Fruit fly (Drosophila melanogaster) whole organism, pupa: Measurements from ENCODE around the gene Snx27.

Experiments used
- CG17806 ChIP-seq: fragments of 200-800 bp; sonication (Bioruptor generic); optimal IDR thresholded peaks from 2 replicates; lab custom pipeline; 2018; ENCODE audit warnings: missing biosample characterization, mild to moderate bottlenecking, missing genetic modification characterization, moderate library complexity
- CG9948 ChIP-seq: fragments of 200-800 bp; sonication (Bioruptor generic); optimal IDR thresholded peaks from 2 replicates; lab custom pipeline; 2018; ENCODE audit warnings: missing biosample characterization, mild to moderate bottlenecking, missing genetic modification characterization, moderate library complexity

DNA sequence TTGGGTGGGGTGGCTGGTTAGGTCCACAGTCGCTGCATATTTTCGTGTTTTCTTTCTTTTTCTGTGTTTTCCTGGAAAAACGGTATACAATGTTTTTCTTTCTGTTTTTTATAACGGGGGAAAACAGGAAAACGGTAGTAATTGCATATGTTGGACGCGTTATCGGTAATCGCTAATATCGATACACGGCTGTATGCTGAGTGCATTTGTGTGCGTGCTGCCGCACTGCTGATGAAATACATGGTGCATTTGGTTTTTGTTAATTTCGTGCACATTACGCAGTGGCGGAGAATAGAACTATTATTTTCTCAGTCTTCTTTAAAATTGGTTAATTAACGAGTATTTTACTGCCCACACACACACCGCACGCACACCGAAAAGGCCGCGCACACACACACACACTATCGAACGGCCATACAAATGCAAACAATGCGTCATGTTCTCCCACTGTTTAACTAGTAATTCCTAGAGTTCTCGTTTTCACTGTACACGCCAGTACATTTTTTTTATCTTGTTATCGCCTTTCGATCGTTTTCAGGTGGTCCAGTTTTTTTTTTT, 25.7 kb upstream of the Snx27 start:
- TF ChIP-seq CG17806 (no peak), CG9948 (tag; lab: Kevin White, UChicago) (no peak)
